Fruit fly (Drosophila melanogaster) whole organism, prepupa: ENCODE results near the gene CG11695.

Experiments used
- CG10669 ChIP-seq: fragments of 200-800 bp; sonication (Bioruptor generic); optimal IDR thresholded peaks from 3 replicates; lab custom pipeline; 2018; ENCODE audit warnings: missing biosample characterization, mild to moderate bottlenecking, missing genetic modification characterization, moderate library complexity
- CG11762 ChIP-seq: fragments of 200-800 bp; sonication (Bioruptor generic); optimal IDR thresholded peaks from 3 replicates; lab custom pipeline; 2016; ENCODE audit warnings: missing biosample characterization, missing genetic modification characterization; ENCODE audit not compliant: insufficient read depth
- CG15336 ChIP-seq: fragments of 200-800 bp; sonication (Bioruptor generic); IDR thresholded peaks from 2 replicates; pipeline ENCODE4 v1.3.6; 2022; ENCODE audit warnings: missing biosample characterization, missing genetic modification characterization
- CG3032 ChIP-seq: fragments of 200-800 bp; optimal IDR thresholded peaks from 2 replicates; lab custom pipeline; 2019; ENCODE audit warnings: missing biosample characterization, mild to moderate bottlenecking, missing genetic modification characterization, moderate library complexity
- CG31627 ChIP-seq: fragments of 200-800 bp; sonication (Bioruptor generic); optimal IDR thresholded peaks from 3 replicates; lab custom pipeline; 2016; ENCODE audit warnings: missing biosample characterization, missing genetic modification characterization
- CG34406 ChIP-seq: fragments of 200-800 bp; sonication (Bioruptor generic); optimal IDR thresholded peaks from 3 replicates; lab custom pipeline; 2016; ENCODE audit warnings: missing biosample characterization, missing genetic modification characterization
- CG3919 ChIP-seq: fragments of 200-800 bp; sonication (Bioruptor generic); optimal IDR thresholded peaks from 3 replicates; lab custom pipeline; 2016; ENCODE audit warnings: missing biosample characterization, missing genetic modification characterization
- CG4318 ChIP-seq: fragments of 200-800 bp; sonication (Bioruptor generic); optimal IDR thresholded peaks from 3 replicates; lab custom pipeline; 2017; ENCODE audit warnings: missing biosample characterization, mild to moderate bottlenecking, missing genetic modification characterization
- CG6163 ChIP-seq: fragments of 200-800 bp; sonication (Bioruptor generic); IDR thresholded peaks from 3 replicates; pipeline ENCODE4 v1.3.6; 2022; ENCODE audit warnings: missing biosample characterization, missing genetic modification characterization
- CG6276 ChIP-seq: fragments of 200-800 bp; sonication (Bioruptor generic); optimal IDR thresholded peaks from 2 replicates; lab custom pipeline; 2017; ENCODE audit warnings: missing biosample characterization, mild to moderate bottlenecking, missing genetic modification characterization
- CG6808 ChIP-seq: fragments of 200-800 bp; sonication (Bioruptor generic); optimal IDR thresholded peaks from 3 replicates; lab custom pipeline; 2017; ENCODE audit warnings: missing biosample characterization, missing genetic modification characterization, mild to moderate bottlenecking, moderate library complexity, missing genetic modification reagents
- CG7368 ChIP-seq: fragments of 200-800 bp; sonication (Bioruptor generic); optimal IDR thresholded peaks from 3 replicates; lab custom pipeline; 2016; ENCODE audit warnings: missing biosample characterization, missing genetic modification characterization
- CG8119 ChIP-seq: fragments of 200-800 bp; sonication (Bioruptor generic); IDR thresholded peaks from 3 replicates; pipeline ENCODE4 v1.3.6; 2022; ENCODE audit warnings: missing biosample characterization, missing genetic modification characterization
- CG8632 ChIP-seq: fragments of 200-800 bp; sonication (Bioruptor generic); optimal IDR thresholded peaks from 3 replicates; lab custom pipeline; 2016; ENCODE audit warnings: missing biosample characterization, missing genetic modification characterization
- CG9139 ChIP-seq: fragments of 200-800 bp; sonication (Bioruptor generic); optimal IDR thresholded peaks from 3 replicates; lab custom pipeline; 2017; ENCODE audit warnings: missing biosample characterization, mild to moderate bottlenecking, missing genetic modification characterization
- Eip78C ChIP-seq: fragments of 200-800 bp; sonication (Bioruptor generic); peaks from one replicate; lab custom pipeline; 2016; ENCODE audit warnings: missing biosample characterization, missing genetic modification characterization
- Ets21C ChIP-seq: fragments of 200-800 bp; sonication (Bioruptor generic); optimal IDR thresholded peaks from 3 replicates; lab custom pipeline; 2016; ENCODE audit warnings: missing biosample characterization, missing genetic modification characterization
- Ets96B ChIP-seq: fragments of 200-800 bp; optimal IDR thresholded peaks from 2 replicates; lab custom pipeline; 2019; ENCODE audit warnings: missing biosample characterization, mild to moderate bottlenecking, missing genetic modification characterization, moderate library complexity
- Gug ChIP-seq: fragments of 200-800 bp; sonication (Bioruptor generic); IDR thresholded peaks from 2 replicates; pipeline ENCODE4 v1.3.6; 2022; ENCODE audit warnings: missing biosample characterization, missing genetic modification characterization
- Hr39 ChIP-seq: fragments of 200-800 bp; sonication (Bioruptor generic); optimal IDR thresholded peaks from 2 replicates; lab custom pipeline; 2016; ENCODE audit warnings: missing biosample characterization, missing genetic modification characterization
- Met ChIP-seq: fragments of 200-800 bp; sonication (Bioruptor generic); optimal IDR thresholded peaks from 3 replicates; lab custom pipeline; 2016; ENCODE audit warnings: missing biosample characterization, missing genetic modification characterization
- OdsH ChIP-seq: fragments of 200-800 bp; sonication (Bioruptor generic); optimal IDR thresholded peaks from 3 replicates; lab custom pipeline; 2016; ENCODE audit warnings: missing biosample characterization, missing genetic modification characterization
- Smox ChIP-seq: fragments of 200-800 bp; sonication (Bioruptor generic); optimal IDR thresholded peaks from 3 replicates; lab custom pipeline; 2016; ENCODE audit warnings: missing biosample characterization, missing genetic modification characterization
- Sox102F ChIP-seq: fragments of 200-800 bp; sonication (Bioruptor generic); optimal IDR thresholded peaks from 2 replicates; lab custom pipeline; 2016; ENCODE audit warnings: missing biosample characterization, mild to moderate bottlenecking, missing genetic modification characterization
- Sox14 ChIP-seq: fragments of 200-800 bp; sonication (Bioruptor generic); optimal IDR thresholded peaks from 3 replicates; lab custom pipeline; 2016; ENCODE audit warnings: missing biosample characterization, missing genetic modification characterization
- Sox15 ChIP-seq: fragments of 200-800 bp; sonication (Bioruptor generic); optimal IDR thresholded peaks from 3 replicates; lab custom pipeline; 2016; ENCODE audit warnings: missing biosample characterization, missing genetic modification characterization
- acj6 ChIP-seq: fragments of 200-800 bp; sonication (Bioruptor generic); optimal IDR thresholded peaks from 3 replicates; lab custom pipeline; 2016; ENCODE audit warnings: missing biosample characterization, missing genetic modification characterization
- cyc ChIP-seq: fragments of 200-800 bp; sonication (Bioruptor generic); optimal IDR thresholded peaks from 3 replicates; lab custom pipeline; 2016; ENCODE audit warnings: missing biosample characterization, missing genetic modification characterization
- esn ChIP-seq: fragments of 200-800 bp; sonication (Bioruptor generic); optimal IDR thresholded peaks from 2 replicates; lab custom pipeline; 2016; ENCODE audit warnings: missing biosample characterization, mild to moderate bottlenecking, missing genetic modification characterization, moderate library complexity
- fd59A ChIP-seq: fragments of 200-800 bp; sonication (Bioruptor generic); optimal IDR thresholded peaks from 2 replicates; lab custom pipeline; 2017; ENCODE audit warnings: missing biosample characterization, mild to moderate bottlenecking, missing genetic modification characterization, missing genetic modification reagents
- fd85E ChIP-seq: fragments of 200-800 bp; sonication (Bioruptor generic); optimal IDR thresholded peaks from 3 replicates; lab custom pipeline; 2016; ENCODE audit warnings: missing biosample characterization, missing genetic modification characterization
- fkh ChIP-seq: fragments of 200-800 bp; sonication (Bioruptor generic); optimal IDR thresholded peaks from 3 replicates; lab custom pipeline; 2017; ENCODE audit warnings: missing biosample characterization, mild to moderate bottlenecking, missing genetic modification characterization, moderate library complexity
- lz ChIP-seq: fragments of 200-800 bp; sonication (Bioruptor generic); optimal IDR thresholded peaks from 3 replicates; lab custom pipeline; 2016; ENCODE audit warnings: missing biosample characterization, missing genetic modification characterization
- net ChIP-seq: fragments of 200-800 bp; sonication (Bioruptor generic); optimal IDR thresholded peaks from 3 replicates; lab custom pipeline; 2016; ENCODE audit warnings: missing biosample characterization, missing genetic modification characterization
- pdm3 ChIP-seq: fragments of 200-800 bp; sonication (Bioruptor generic); optimal IDR thresholded peaks from 3 replicates; lab custom pipeline; 2016; ENCODE audit warnings: missing biosample characterization, missing genetic modification characterization
- salr ChIP-seq, 2 experiments: fragments of 200-800 bp; sonication (Bioruptor generic); optimal IDR thresholded peaks; 3 replicates each; lab custom pipeline; 2016 to 2018; ENCODE audit warnings: missing biosample characterization in 2 of 2, missing genetic modification characterization in 2 of 2, mild to moderate bottlenecking in 1 of 2
- spab ChIP-seq: fragments of 200-800 bp; sonication (Bioruptor generic); optimal IDR thresholded peaks from 2 replicates; lab custom pipeline; 2017; ENCODE audit warnings: missing biosample characterization, mild to moderate bottlenecking, missing genetic modification characterization, missing genetic modification reagents
- ss ChIP-seq, 2 experiments: fragments of 200-800 bp; sonication (Bioruptor generic); optimal IDR thresholded peaks; 2 replicates in 1 of 2; 3 replicates in 1 of 2; lab custom pipeline; 2017 to 2018; ENCODE audit warnings: mild to moderate bottlenecking in 2 of 2, missing biosample characterization in 2 of 2, missing genetic modification characterization in 2 of 2, moderate library complexity in 1 of 2
- svp ChIP-seq: fragments of 200-800 bp; sonication (Bioruptor generic); peaks from one replicate; lab custom pipeline; 2016; ENCODE audit warnings: missing biosample characterization, missing genetic modification characterization
- topi ChIP-seq: fragments of 200-800 bp; sonication (Bioruptor generic); optimal IDR thresholded peaks from 3 replicates; lab custom pipeline; 2016; ENCODE audit warnings: missing biosample characterization, missing genetic modification characterization

The CG11695 gene

dm6 chrX:11550078-11550477 lies 26.6 kb upstream of the CG11695 start (continued):
- peak; percentile 47; the same call in 1 of the 3 replicates for TF ChIP-seq CG8119
- peak; percentile 25 for TF ChIP-seq acj6 (GFP tag; lab: Kevin White, UChicago)
- peak; percentile 38 for TF ChIP-seq net (GFP tag; lab: Kevin White, UChicago)
- TF ChIP-seq Sox14, result peak; percentile 37
- TF ChIP-seq Met, result peak; percentile 60
- peak; percentile 16 for TF ChIP-seq CG3032
- peak; percentile 33 for TF ChIP-seq OdsH (GFP tag; lab: Kevin White, UChicago)

DNA sequence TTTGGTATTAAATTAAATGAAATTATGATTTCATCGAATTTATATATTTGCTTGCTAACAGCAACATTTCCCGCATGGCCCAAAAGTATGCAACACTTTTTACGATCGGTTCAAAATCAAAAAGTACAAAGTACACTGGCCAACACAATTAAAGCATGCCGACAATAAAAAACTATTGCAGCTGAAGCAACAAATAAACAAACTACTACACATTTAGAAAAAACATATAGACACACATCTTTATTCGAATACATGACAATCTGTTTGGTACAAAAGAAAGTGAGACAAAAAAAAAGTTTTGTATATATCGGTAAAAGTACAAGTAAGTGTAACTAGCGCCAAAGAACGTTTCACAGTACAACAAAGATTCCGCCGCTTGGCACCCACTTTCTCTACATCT lies 21.6 kb upstream of the CG11695 start:
- TF ChIP-seq Eip78C (GFP tag; lab: Kevin White, UChicago) (peak; percentile 67), Met (no peak), CG6808 (GFP tag; lab: Kevin White, UChicago) (no peak), lz (GFP tag; lab: Kevin White, UChicago) (peak; percentile 1), Smox (peak; percentile 17), OdsH (GFP tag; lab: Kevin White, UChicago) (peak; percentile 5), CG6163 (GFP tag; lab: Robert Waterston, UW) (peak; percentile 6; the same call in 1 of the 3 replicates), topi (no peak), Ets21C (GFP tag; lab: Kevin White, UChicago) (no peak), Gug (no peak), CG3032 (no peak), ss (GFP tag; optimal IDR thresholded peaks at IDR 0.05; lab: Kevin White, UChicago) (peak in 1 of 2 experiments; percentile 3), CG3919 (GFP tag; lab: Kevin White, UChicago) (no peak), Sox102F (GFP tag; lab: Kevin White, UChicago) (peak; percentile 20), CG4318 (GFP tag; lab: Kevin White, UChicago) (no peak), pdm3 (GFP tag; lab: Kevin White, UChicago) (peak; percentile 31), cyc (GFP tag; lab: Kevin White, UChicago) (peak; percentile 1), CG10669 (GFP tag; lab: Kevin White, UChicago) (peak; percentile 41), CG34406 (GFP tag; lab: Kevin White, UChicago) (no peak), esn (peak; percentile 39), Ets96B (peak; percentile 15), Sox14 (no peak), Hr39 (GFP tag; lab: Kevin White, UChicago) (no peak), CG9139 (GFP tag; lab: Kevin White, UChicago) (no peak), net (GFP tag; lab: Kevin White, UChicago) (peak; percentile 24), fkh (GFP tag; lab: Kevin White, UChicago) (no peak), CG11762 (no peak), acj6 (GFP tag; lab: Kevin White, UChicago) (no peak), CG15336 (GFP tag; lab: Robert Waterston, UW) (0 out of 2 replicates have a peak, but pooled peaks have one; percentile 13), salr (GFP tag; optimal IDR thresholded peaks at IDR 0.05; lab: Kevin White, UChicago) (no peak), CG6276 (GFP tag; lab: Kevin White, UChicago) (peak; percentile 38), fd59A (GFP tag; lab: Kevin White, UChicago) (no peak), CG8119 (peak; percentile 31; the same call in 2 of the 3 replicates)

- TF ChIP-seq CG7368, result no peak
- no peak for TF ChIP-seq CG34406 (GFP tag; lab: Kevin White, UChicago)
- TF ChIP-seq CG31627 (GFP tag; lab: Kevin White, UChicago), result no peak
- no peak for TF ChIP-seq fd59A (GFP tag; lab: Kevin White, UChicago)
- no peak for TF ChIP-seq Ets96B
- no peak for TF ChIP-seq fd85E
- no peak for TF ChIP-seq CG8632
- no peak for TF ChIP-seq Gug
- no peak for TF ChIP-seq Sox15
- no peak for TF ChIP-seq CG6163 (GFP tag; lab: Robert Waterston, UW)
- TF ChIP-seq spab, result no peak
- no peak for TF ChIP-seq svp (GFP tag; lab: Kevin White, UChicago)
These were observed 19.9 kb upstream of the CG11695 start for dm6 chrX:11556774-11557173.
